Fruit fly (Drosophila melanogaster) whole organism, prepupa: Measurements from ENCODE around the gene CG10366.

Source experiments
- CG10631 ChIP-seq: fragments of 200-800 bp; sonication (Bioruptor generic); optimal IDR thresholded peaks from 2 replicates; lab custom pipeline; 2016; ENCODE audit warnings: missing biosample characterization, missing genetic modification characterization
- CG11294 ChIP-seq: fragments of 200-800 bp; sonication (Bioruptor generic); IDR thresholded peaks from 2 replicates; pipeline ENCODE4 v1.3.6; 2022; ENCODE audit warnings: missing biosample characterization, missing genetic modification characterization
- CG16779 ChIP-seq: fragments of 200-800 bp; sonication (Bioruptor generic); optimal IDR thresholded peaks from 3 replicates; lab custom pipeline; 2017; ENCODE audit warnings: missing biosample characterization, mild to moderate bottlenecking, missing genetic modification characterization
- CG6808 ChIP-seq: fragments of 200-800 bp; sonication (Bioruptor generic); optimal IDR thresholded peaks from 3 replicates; lab custom pipeline; 2017; ENCODE audit warnings: missing biosample characterization, missing genetic modification characterization, mild to moderate bottlenecking, moderate library complexity, missing genetic modification reagents
- CG8119 ChIP-seq: fragments of 200-800 bp; sonication (Bioruptor generic); IDR thresholded peaks from 3 replicates; pipeline ENCODE4 v1.3.6; 2022; ENCODE audit warnings: missing biosample characterization, missing genetic modification characterization
- Ets96B ChIP-seq: fragments of 200-800 bp; optimal IDR thresholded peaks from 2 replicates; lab custom pipeline; 2019; ENCODE audit warnings: missing biosample characterization, mild to moderate bottlenecking, missing genetic modification characterization, moderate library complexity
- Gug ChIP-seq: fragments of 200-800 bp; sonication (Bioruptor generic); IDR thresholded peaks from 2 replicates; pipeline ENCODE4 v1.3.6; 2022; ENCODE audit warnings: missing biosample characterization, missing genetic modification characterization
- Lpt ChIP-seq: fragments of 200-800 bp; sonication (Bioruptor generic); optimal IDR thresholded peaks from 3 replicates; lab custom pipeline; 2016; ENCODE audit warnings: missing biosample characterization, missing genetic modification characterization
- Smox ChIP-seq: fragments of 200-800 bp; sonication (Bioruptor generic); optimal IDR thresholded peaks from 3 replicates; lab custom pipeline; 2016; ENCODE audit warnings: missing biosample characterization, missing genetic modification characterization
- dac ChIP-seq: fragments of 200-800 bp; sonication (Bioruptor generic); optimal IDR thresholded peaks from 2 replicates; lab custom pipeline; 2017; ENCODE audit warnings: missing biosample characterization, mild to moderate bottlenecking, missing genetic modification characterization
- fd85E ChIP-seq: fragments of 200-800 bp; sonication (Bioruptor generic); optimal IDR thresholded peaks from 3 replicates; lab custom pipeline; 2016; ENCODE audit warnings: missing biosample characterization, missing genetic modification characterization
- lz ChIP-seq: fragments of 200-800 bp; sonication (Bioruptor generic); optimal IDR thresholded peaks from 3 replicates; lab custom pipeline; 2016; ENCODE audit warnings: missing biosample characterization, missing genetic modification characterization
- vri ChIP-seq: fragments of 200-800 bp; sonication (Bioruptor generic); optimal IDR thresholded peaks from 3 replicates; lab custom pipeline; 2016; ENCODE audit warnings: missing biosample characterization, mild to moderate bottlenecking, missing genetic modification characterization

- no peak for TF ChIP-seq dac (GFP tag; lab: Kevin White, UChicago)
- TF ChIP-seq CG10631 (GFP tag; lab: Kevin White, UChicago) = no peak
- no peak for TF ChIP-seq CG11294 (GFP tag; lab: Robert Waterston, UW)
- TF ChIP-seq CG8119 = no peak
- TF ChIP-seq Gug (GFP tag; lab: Robert Waterston, UW) = no peak
- TF ChIP-seq Ets96B (tag; lab: Kevin White, UChicago) = no peak
- TF ChIP-seq CG6808 (GFP tag; lab: Kevin White, UChicago) = no peak
- TF ChIP-seq Smox = no peak
- no peak for TF ChIP-seq lz (GFP tag; lab: Kevin White, UChicago)
- no peak for TF ChIP-seq Lpt (GFP tag; lab: Kevin White, UChicago)
- TF ChIP-seq vri (GFP tag; lab: Kevin White, UChicago) = no peak
- no peak for TF ChIP-seq fd85E (GFP tag; lab: Kevin White, UChicago)
- TF ChIP-seq CG16779 = no peak
Observed at dm6 chr2L:19540307-19540706, 43.7 kb upstream of the CG10366 start, which contains the start of gene CG13081.
